Fruit fly (Drosophila melanogaster): ENCODE data around the gene cyc.
A peak's percentile ranks its signal among the peaks of the same experiment; 100 is the strongest.

Gene cyc

dm6 chr3L:19813075-19813903 lies 2.4 kb downstream of the cyc start, which contains the start of gene Cyp305a1 (continued):
- TF ChIP-seq eve (GFP tag; optimal IDR thresholded peaks at IDR 0.05) (no peak), ind (GFP tag; optimal IDR thresholded peaks at IDR 0.05) (no peak), CG34376 (GFP tag; optimal IDR thresholded peaks at IDR 0.05) (peak; percentile 63), Poxn (GFP tag; IDR thresholded peaks at IDR 0.05) (no peak), Bdp1 (GFP tag; optimal IDR thresholded peaks at IDR 0.05) (no peak), z (GFP tag; IDR thresholded peaks at IDR 0.05) (peak; percentile 59; the same call in 1 of the 3 replicates), gcm2 (GFP tag; optimal IDR thresholded peaks at IDR 0.05) (no peak), CG2889 (GFP tag; IDR thresholded peaks at IDR 0.05) (no peak), CG3726 (GFP tag; IDR thresholded peaks at IDR 0.05) (no peak), fd64A (GFP tag; optimal IDR thresholded peaks at IDR 0.05) (no peak), dysf (GFP tag; IDR thresholded peaks at IDR 0.05) (no peak), CG2199 (GFP tag; IDR thresholded peaks at IDR 0.05) (no peak), BEAF-32 (GFP tag; optimal IDR thresholded peaks at IDR 0.05) (no peak)

dm6 chr3L:19812491-19812890 lies 3.2 kb downstream of the cyc start:
- TF ChIP-seq vvl (GFP tag; IDR thresholded peaks at IDR 0.05) (peak; percentile 58), Elba2 (GFP tag; optimal IDR thresholded peaks at IDR 0.05) (peak; percentile 34), chinmo (GFP tag; IDR thresholded peaks at IDR 0.05; ENCODE audit: partially characterized antibody) (0 out of 4 replicates have a peak, but pooled peaks have one; percentile 58), chn (GFP tag; optimal IDR thresholded peaks at IDR 0.05) (no peak)

dm6 chr3L:19807521-19807920 lies 8.2 kb downstream of the cyc start:
- TF ChIP-seq Hey (tag; optimal IDR thresholded peaks at IDR 0.05): no peak
- no peak for TF ChIP-seq slou (GFP tag; optimal IDR thresholded peaks at IDR 0.05)
- TF ChIP-seq Deaf1 (tag; optimal IDR thresholded peaks at IDR 0.05): no peak
- TF ChIP-seq jing (GFP tag; optimal IDR thresholded peaks at IDR 0.05): no peak
- 0 out of 3 replicates have a peak, but pooled peaks have one; percentile 2 for TF ChIP-seq CG34422 (GFP tag; IDR thresholded peaks at IDR 0.05)
- TF ChIP-seq CG10366 (GFP tag; IDR thresholded peaks at IDR 0.05): no peak
- TF ChIP-seq CG12659 (GFP tag; optimal IDR thresholded peaks at IDR 0.05): no peak
- no peak for TF ChIP-seq phol (tag; optimal IDR thresholded peaks at IDR 0.05)
- peak; percentile 24 for TF ChIP-seq sens (GFP tag)
- TF ChIP-seq CG15514 (GFP tag; optimal IDR thresholded peaks at IDR 0.05): peak; percentile 91

dm6 chr3L:19807103-19807502 lies 8.6 kb downstream of the cyc start, which contains the start of the genes CG14104 and Kap-alpha1:
Gene CG14104 (minus strand): TSS chr3L:19807199.
Gene Kap-alpha1 (plus strand): TSS chr3L:19807232.
- TF ChIP-seq CG30020 (tag; optimal IDR thresholded peaks at IDR 0.05) (peak; percentile 40), tgo (GFP tag; IDR thresholded peaks at IDR 0.05) (no peak), insv (GFP tag; optimal IDR thresholded peaks at IDR 0.05) (peak in 1 of 2 experiments; percentile 84), cato (GFP tag; optimal IDR thresholded peaks at IDR 0.05; ENCODE audit: borderline replicate concordance) (no peak), CG3065 (GFP tag; optimal IDR thresholded peaks at IDR 0.05) (no peak), Fer3 (tag; optimal IDR thresholded peaks at IDR 0.05) (no peak), zen (tag; optimal IDR thresholded peaks at IDR 0.05) (peak; percentile 43), unc-4 (GFP tag; IDR thresholded peaks at IDR 0.05; ENCODE audit: partially characterized antibody) (peak; percentile 70), CG12104 (GFP tag; optimal IDR thresholded peaks at IDR 0.05) (no peak), caup (GFP tag; optimal IDR thresholded peaks at IDR 0.05; ENCODE audit: severe bottlenecking) (no peak), stwl (tag; optimal IDR thresholded peaks at IDR 0.05) (peak; percentile 56), Dfd (GFP tag; optimal IDR thresholded peaks at IDR 0.05) (no peak), CG7963 (GFP tag; IDR thresholded peaks at IDR 0.05; ENCODE audit: partially characterized antibody) (0 out of 3 replicates have a peak, but pooled peaks have one; percentile 23), MBD-R2 (GFP tag; IDR thresholded peaks at IDR 0.05) (peak; percentile 88), Opbp (GFP tag; IDR thresholded peaks at IDR 0.05; ENCODE audit: partially characterized antibody) (peak; percentile 66; the same call in 2 of the 3 replicates), CHES-1-like (GFP tag; optimal IDR thresholded peaks at IDR 0.05) (peak; percentile 23), Elba2 (GFP tag; optimal IDR thresholded peaks at IDR 0.05) (peak; percentile 100), CG13424 (tag; optimal IDR thresholded peaks at IDR 0.05) (no peak), bowl (GFP tag; IDR thresholded peaks at IDR 0.05) (no peak), CG7556 (GFP tag; optimal IDR thresholded peaks at IDR 0.05) (no peak)
